Fruit fly (Drosophila melanogaster): ENCODE data around the gene tplus3a.

Gene tplus3a

DNA sequence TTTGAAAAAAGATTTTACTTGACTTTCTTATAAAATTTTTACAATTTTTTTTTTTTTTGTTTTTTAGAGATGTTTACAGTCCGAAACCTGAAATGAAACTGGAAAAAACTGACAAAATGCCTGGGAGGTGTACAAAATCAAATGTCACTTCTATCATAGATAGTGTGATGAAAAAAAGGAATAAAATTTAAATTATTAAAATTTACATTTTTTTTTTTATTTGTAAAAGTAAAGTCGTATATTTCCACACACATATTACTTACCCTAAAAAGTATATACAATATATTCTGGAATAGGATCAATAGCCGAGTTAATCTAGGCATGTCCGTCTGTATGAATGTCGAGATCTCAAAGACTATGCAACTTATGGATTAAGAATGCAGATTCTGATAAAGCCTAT lies 34.5 kb downstream of the tplus3a start, which contains the start of gene CG15219:
Gene CG15219 (minus strand): TSS at position 101 of the 400 bp plus-strand sequence.
- TF ChIP-seq foxo (GFP tag; optimal IDR thresholded peaks at IDR 0.05) (no peak), Myc (optimal IDR thresholded peaks at IDR 0.05) (no peak)

- TF ChIP-seq Dfd (GFP tag; optimal IDR thresholded peaks at IDR 0.05) = no peak
- TF ChIP-seq OdsH (GFP tag; optimal IDR thresholded peaks at IDR 0.05) = no peak
- TF ChIP-seq Vsx2 (GFP tag; optimal IDR thresholded peaks at IDR 0.05; ENCODE audit: partially characterized antibody) = no peak
- no peak for TF ChIP-seq Myc (optimal IDR thresholded peaks at IDR 0.05)
- no peak for TF ChIP-seq woc (GFP tag; optimal IDR thresholded peaks at IDR 0.05)
- no peak for TF ChIP-seq Hr83 (GFP tag; optimal IDR thresholded peaks at IDR 0.05; ENCODE audit: poor library complexity, severe bottlenecking)
- TF ChIP-seq HLH106 (tag; optimal IDR thresholded peaks at IDR 0.05) = no peak
- TF ChIP-seq Sp1 (GFP tag; optimal IDR thresholded peaks at IDR 0.05) = no peak
- no peak for TF ChIP-seq CG32264 (GFP tag; optimal IDR thresholded peaks at IDR 0.05)
- TF ChIP-seq lola (GFP tag; optimal IDR thresholded peaks at IDR 0.05) = no peak
- no peak for TF ChIP-seq dmrt93B (GFP tag; optimal IDR thresholded peaks at IDR 0.05)
- TF ChIP-seq rgr (GFP tag; optimal IDR thresholded peaks at IDR 0.05) = no peak
Observed at dm6 chr2L:22107204-22107603, 36.3 kb downstream of the tplus3a start, which contains the start of gene CG10834. TSS of gene CG10834 (minus strand) at chr2L:22107304.

dm6 chr2L:22108664-22109063 lies 37.7 kb downstream of the tplus3a start, which contains the start of gene CG6675:
TSS of gene CG6675 (plus strand) at chr2L:22108964.
- TF ChIP-seq dmrt93B (GFP tag; optimal IDR thresholded peaks at IDR 0.05) (no peak), Abd-B (GFP tag; optimal IDR thresholded peaks at IDR 0.05) (no peak), h (GFP tag; optimal IDR thresholded peaks at IDR 0.05) (no peak)

dm6 chr2L:22120871-22121388 lies 50.0 kb downstream of the tplus3a start, which contains the start of gene CG3651:
TSS of gene CG3651 (plus strand) at chr2L:22121338.
- TF ChIP-seq ey (GFP tag; optimal IDR thresholded peaks at IDR 0.05) = peak; percentile 5
- no peak for TF ChIP-seq N (GFP tag; optimal IDR thresholded peaks at IDR 0.05)
- no peak for TF ChIP-seq Abd-B (GFP tag; optimal IDR thresholded peaks at IDR 0.05)
- TF ChIP-seq dsf (GFP tag; optimal IDR thresholded peaks at IDR 0.05; ENCODE audit: borderline replicate concordance) = no peak
- no peak for TF ChIP-seq CrebA (GFP tag; optimal IDR thresholded peaks at IDR 0.05; ENCODE audit: borderline replicate concordance)

dm6 chr2L:22121651-22122165 lies 50.8 kb downstream of the tplus3a start:
- TF ChIP-seq dmrt93B (GFP tag; optimal IDR thresholded peaks at IDR 0.05) (no peak), rgr (GFP tag; optimal IDR thresholded peaks at IDR 0.05) (no peak), Myc (optimal IDR thresholded peaks at IDR 0.05) (peak; percentile 11), GATAd (GFP tag; optimal IDR thresholded peaks at IDR 0.05) (no peak), tai (GFP tag; optimal IDR thresholded peaks at IDR 0.05) (no peak), OdsH (GFP tag; optimal IDR thresholded peaks at IDR 0.05) (no peak), N (GFP tag; optimal IDR thresholded peaks at IDR 0.05) (peak; percentile 92), ey (GFP tag; optimal IDR thresholded peaks at IDR 0.05) (no peak), HLH106 (tag; optimal IDR thresholded peaks at IDR 0.05) (peak; percentile 25), sage (GFP tag; optimal IDR thresholded peaks at IDR 0.05) (no peak), lola (GFP tag; optimal IDR thresholded peaks at IDR 0.05) (peak; percentile 92), CrebA (GFP tag; optimal IDR thresholded peaks at IDR 0.05; ENCODE audit: borderline replicate concordance) (no peak), Dif (GFP tag; optimal IDR thresholded peaks at IDR 0.05; ENCODE audit: partially characterized antibody) (no peak), fru (GFP tag; optimal IDR thresholded peaks at IDR 0.05) (no peak), jim (GFP tag; optimal IDR thresholded peaks at IDR 0.05) (no peak), Vsx2 (GFP tag; optimal IDR thresholded peaks at IDR 0.05; ENCODE audit: partially characterized antibody) (no peak), Rel (GFP tag; optimal IDR thresholded peaks at IDR 0.05) (no peak), Rel (tag; optimal IDR thresholded peaks at IDR 0.05) (no peak), dsf (GFP tag; optimal IDR thresholded peaks at IDR 0.05; ENCODE audit: borderline replicate concordance) (no peak), CG9705 (GFP tag; optimal IDR thresholded peaks at IDR 0.05) (no peak), Jra (GFP tag; optimal IDR thresholded peaks at IDR 0.05) (no peak), psq (GFP tag; optimal IDR thresholded peaks at IDR 0.05) (no peak), Abd-B (GFP tag; optimal IDR thresholded peaks at IDR 0.05) (no peak), woc (GFP tag; optimal IDR thresholded peaks at IDR 0.05) (peak; percentile 63), dl (GFP tag; optimal IDR thresholded peaks at IDR 0.05; ENCODE audit: insufficient read depth in 1 of 2, partially characterized antibody in 2 of 2) (no peak), Hr78 (GFP tag; optimal IDR thresholded peaks at IDR 0.05) (peak; percentile 70), Sp1 (GFP tag; optimal IDR thresholded peaks at IDR 0.05) (no peak), CG32264 (GFP tag; optimal IDR thresholded peaks at IDR 0.05) (no peak), brk (GFP tag; optimal IDR thresholded peaks at IDR 0.05) (no peak), Hr83 (GFP tag; optimal IDR thresholded peaks at IDR 0.05; ENCODE audit: poor library complexity, severe bottlenecking) (no peak), pan (optimal IDR thresholded peaks at IDR 0.05) (no peak), Mio (GFP tag; optimal IDR thresholded peaks at IDR 0.05) (no peak), foxo (GFP tag; optimal IDR thresholded peaks at IDR 0.05) (no peak)
